Worm (Caenorhabditis elegans): Measurements from ENCODE around the gene fbxb-82.

DNA sequence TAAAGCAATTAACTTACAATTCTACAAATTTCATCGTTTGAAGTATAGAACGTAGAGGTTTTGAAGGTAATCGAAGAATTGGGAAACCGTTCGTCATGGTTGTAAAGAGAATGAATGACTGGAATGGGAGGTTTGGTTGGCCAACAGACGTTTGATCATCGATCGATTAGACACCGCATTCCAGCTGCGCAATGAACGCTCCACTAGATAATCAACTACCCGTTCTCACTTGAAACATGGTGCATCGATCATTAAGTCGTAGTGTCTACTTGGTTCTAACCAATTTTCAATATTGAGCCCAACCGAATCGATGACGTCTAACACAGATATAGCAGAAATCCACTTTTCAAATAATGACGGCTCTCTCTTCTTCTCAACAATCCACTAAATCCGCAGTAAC, at the start of gene fbxb-82:
- no peak for TF ChIP-seq dpl-1 (GFP tag; optimal IDR thresholded peaks at IDR 0.05)
- no peak for TF ChIP-seq hlh-17 (GFP tag; optimal IDR thresholded peaks at IDR 0.05; ENCODE audit: borderline replicate concordance)
- no peak for TF ChIP-seq nhr-76 (tag; optimal IDR thresholded peaks at IDR 0.05)
- TF ChIP-seq rnt-1 (tag; optimal IDR thresholded peaks at IDR 0.05) = no peak
- TF ChIP-seq sptf-1 (tag; optimal IDR thresholded peaks at IDR 0.05) = no peak
- no peak for TF ChIP-seq zag-1 (tag; optimal IDR thresholded peaks at IDR 0.05)
- TF ChIP-seq sox-4 (tag; optimal IDR thresholded peaks at IDR 0.05) = no peak
- TF ChIP-seq ztf-11 (tag; optimal IDR thresholded peaks at IDR 0.05) = no peak
- TF ChIP-seq snpc-4 (tag; optimal IDR thresholded peaks at IDR 0.05) = no peak
- TF ChIP-seq nhr-85 (tag) = no peak
- TF ChIP-seq mab-9 (GFP tag; IDR thresholded peaks at IDR 0.05) = no peak
- TF ChIP-seq aha-1 (tag; optimal IDR thresholded peaks at IDR 0.05) = no peak
- no peak for TF ChIP-seq mdl-1 (tag; optimal IDR thresholded peaks at IDR 0.05)
